Worm (Caenorhabditis elegans): ENCODE results near the gene Y39B6A.29.

Y39B6A.29 gene

ce11 chrV:19049140-19050092 lies 24.8 kb upstream of the Y39B6A.29 start (continued):
- TF ChIP-seq dve-1 (tag; optimal IDR thresholded peaks at IDR 0.05; ENCODE audit: insufficient read depth) (peak; percentile 80), mdt-29 (GFP tag; IDR thresholded peaks at IDR 0.05) (no peak), ceh-62 (tag; optimal IDR thresholded peaks at IDR 0.05) (no peak), ceh-82 (tag; optimal IDR thresholded peaks at IDR 0.05) (no peak), unc-130 (GFP tag; optimal IDR thresholded peaks at IDR 0.05) (no peak), zip-2 (tag; optimal IDR thresholded peaks at IDR 0.05) (no peak)

DNA sequence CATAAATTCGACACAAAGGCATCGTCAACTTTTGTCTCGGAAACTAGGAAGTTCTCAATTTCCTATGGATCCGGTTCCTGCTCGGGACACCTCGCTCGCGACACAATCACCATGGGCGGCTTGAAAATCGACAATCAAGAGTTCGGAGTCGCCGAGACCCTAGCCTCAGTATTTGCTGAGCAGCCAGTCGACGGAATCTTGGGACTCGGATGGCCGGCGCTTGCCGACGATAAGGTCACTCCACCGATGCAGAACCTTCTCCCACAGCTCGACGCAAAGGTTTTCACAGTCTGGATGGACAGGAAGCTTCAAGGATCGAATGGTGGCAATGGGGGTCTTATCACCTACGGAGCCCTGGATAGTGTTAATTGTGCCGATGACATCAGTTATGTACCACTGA lies 22.9 kb upstream of the Y39B6A.29 start:
- TF ChIP-seq madf-9 (GFP tag; conservative IDR thresholded peaks at IDR 0.05) (0 out of 2 replicates have a peak, but pooled peaks have one; percentile 13), set-16 (GFP tag; IDR thresholded peaks at IDR 0.05) (peak; percentile 70; the same call in 1 of the 2 replicates), lsy-2 (tag; optimal IDR thresholded peaks at IDR 0.05) (no peak), nhr-6 (tag; optimal IDR thresholded peaks at IDR 0.05) (no peak)

DNA sequence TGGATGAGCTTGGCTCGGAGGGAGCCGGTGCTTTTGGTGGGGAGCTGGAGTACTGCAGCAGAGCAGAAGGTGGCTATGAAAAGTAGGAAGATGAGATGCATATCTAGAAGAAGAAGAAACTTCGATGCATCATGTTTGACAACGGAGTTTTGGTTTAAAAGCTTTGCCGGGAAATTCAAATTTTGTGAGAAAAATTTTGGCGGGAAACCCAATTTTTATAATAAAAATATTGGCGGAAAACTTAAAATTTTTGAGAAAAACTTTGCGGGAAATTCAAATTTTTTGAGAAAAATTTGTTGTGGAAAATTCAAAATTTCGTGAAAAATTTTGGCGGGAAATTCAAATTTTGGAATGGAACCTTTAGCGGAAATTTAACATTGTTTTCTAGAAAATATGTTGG lies 20.2 kb upstream of the Y39B6A.29 start, which contains the start of gene asp-15:
asp-15 (minus strand) TSS at position 101 of the 400 bp plus-strand sequence.
- TF ChIP-seq nhr-48 (tag; optimal IDR thresholded peaks at IDR 0.05) (no peak), ctbp-1 (GFP tag; IDR thresholded peaks at IDR 0.05) (no peak), egl-27 (tag; optimal IDR thresholded peaks at IDR 0.05) (no peak), ama-1 (optimal IDR thresholded peaks at IDR 0.05) (no peak)

ce11 chrV:19042256-19042655 lies 17.7 kb upstream of the Y39B6A.29 start, which contains the start of gene asp-16:
Gene asp-16 (minus strand): TSS chrV:19042605.
- TF ChIP-seq pha-4 (GFP tag; IDR thresholded peaks at IDR 0.05) (no peak), pha-4 (tag; optimal IDR thresholded peaks at IDR 0.05) (no peak), set-16 (GFP tag; IDR thresholded peaks at IDR 0.05) (peak; percentile 58)

- TF ChIP-seq madf-5 (GFP tag; IDR thresholded peaks at IDR 0.05) (no peak), jun-1 (tag; optimal IDR thresholded peaks at IDR 0.05) (no peak), arid-1 (GFP tag; conservative IDR thresholded peaks at IDR 0.05) (no peak), aha-1 (tag) (no peak), lin-1 (GFP tag; IDR thresholded peaks at IDR 0.05) (no peak), vab-7 (GFP tag; IDR thresholded peaks at IDR 0.05) (no peak), pha-4 (GFP tag; IDR thresholded peaks at IDR 0.05) (no peak), pha-4 (tag; optimal IDR thresholded peaks at IDR 0.05) (no peak), nhr-10 (tag; optimal IDR thresholded peaks at IDR 0.05) (no peak)
These were observed 12.6 kb upstream of the Y39B6A.29 start, which contains the start of gene asp-17 for ce11 chrV:19037222-19037621. Gene asp-17 (minus strand): TSS chrV:19037322.

DNA sequence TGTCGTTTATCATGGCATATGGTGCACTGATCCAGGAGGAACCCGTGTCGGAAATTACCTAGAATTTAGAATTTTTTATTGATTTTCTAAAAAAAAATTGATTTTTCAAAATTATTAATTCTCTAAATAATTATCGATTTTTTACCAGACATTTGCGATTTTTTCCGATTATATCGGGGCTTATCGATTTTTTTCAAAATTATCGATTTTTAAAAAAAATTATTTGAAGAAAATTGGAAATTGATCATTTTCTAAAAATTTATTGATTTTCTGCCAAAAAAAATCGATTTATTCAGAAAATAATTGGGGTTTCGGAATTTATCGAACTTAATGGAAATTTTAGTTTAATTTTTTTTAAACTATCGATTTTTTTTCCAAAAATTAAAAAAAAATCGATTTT lies 11.5 kb upstream of the Y39B6A.29 start:
- TF ChIP-seq dve-1 (tag; optimal IDR thresholded peaks at IDR 0.05; ENCODE audit: insufficient read depth): no peak
- peak; percentile 81 for TF ChIP-seq ceh-28 (tag; optimal IDR thresholded peaks at IDR 0.05)

DNA sequence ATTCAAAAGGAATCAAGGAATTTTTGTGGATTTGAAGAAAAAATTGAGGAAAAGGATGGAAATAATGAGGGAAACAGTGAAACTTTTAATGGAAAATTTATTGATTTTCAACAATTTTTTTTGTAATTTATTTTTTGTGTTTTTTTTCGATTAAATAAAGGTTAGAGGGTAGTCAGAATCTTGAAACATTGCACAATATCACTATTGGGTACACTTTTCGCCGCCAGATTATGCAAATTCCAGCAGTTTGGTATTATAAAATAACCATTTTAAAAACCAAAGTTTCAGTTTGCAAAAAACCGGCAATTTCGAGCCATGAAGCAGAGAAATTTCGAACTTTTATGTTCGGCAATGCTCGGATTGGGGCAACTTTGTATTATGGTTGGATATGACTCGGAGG lies 6.9 kb upstream of the Y39B6A.29 start, which contains the start of gene Y39B6A.27:
Y39B6A.27 (plus strand) TSS at position 301 of the 400 bp plus-strand sequence.
- TF ChIP-seq egl-27 (tag; optimal IDR thresholded peaks at IDR 0.05): no peak
- no peak for TF ChIP-seq lin-15B (tag; optimal IDR thresholded peaks at IDR 0.05)
- no peak for TF ChIP-seq nhr-6 (tag; optimal IDR thresholded peaks at IDR 0.05)
- no peak for TF ChIP-seq nhr-25 (tag; optimal IDR thresholded peaks at IDR 0.05; ENCODE audit: borderline replicate concordance, insufficient read depth)
- no peak for TF ChIP-seq lin-39 (tag; optimal IDR thresholded peaks at IDR 0.05)
- TF ChIP-seq snpc-4 (tag; optimal IDR thresholded peaks at IDR 0.05): no peak
- no peak for TF ChIP-seq lir-3 (tag; optimal IDR thresholded peaks at IDR 0.05)
- TF ChIP-seq aha-1 (tag): no peak
- TF ChIP-seq pqm-1 (tag; optimal IDR thresholded peaks at IDR 0.05): no peak
- TF ChIP-seq unc-130 (GFP tag; optimal IDR thresholded peaks at IDR 0.05): no peak
- TF ChIP-seq nhr-48 (tag; optimal IDR thresholded peaks at IDR 0.05): no peak
- no peak for TF ChIP-seq attf-4 (tag; optimal IDR thresholded peaks at IDR 0.05)
- TF ChIP-seq snpc-1.2 (GFP tag; IDR thresholded peaks at IDR 0.05): no peak
- TF ChIP-seq zfp-3 (GFP tag; conservative IDR thresholded peaks at IDR 0.05): no peak
- TF ChIP-seq ztf-7 (tag; optimal IDR thresholded peaks at IDR 0.05): no peak
